Worm (Caenorhabditis elegans): ENCODE measurements around the gene lbp-2.
A peak's percentile ranks its signal among the peaks of the same experiment; 100 is the strongest.

Gene lbp-2

ce11 chrX:3289183-3289582 lies 28.8 kb downstream of the lbp-2 start, which contains the start of gene K09C4.4:
Gene K09C4.4 (plus strand): TSS chrX:3289483.
- TF ChIP-seq ztf-1 (GFP tag; conservative IDR thresholded peaks at IDR 0.05) (no peak), sma-3 (GFP tag; optimal IDR thresholded peaks at IDR 0.05) (no peak), sma-9 (GFP tag; optimal IDR thresholded peaks at IDR 0.05) (no peak), sma-9 (tag; optimal IDR thresholded peaks at IDR 0.05) (no peak), crh-2 (tag; optimal IDR thresholded peaks at IDR 0.05) (no peak), peb-1 (tag; optimal IDR thresholded peaks at IDR 0.05) (no peak), ztf-4 (tag; optimal IDR thresholded peaks at IDR 0.05) (no peak), nhr-25 (tag; optimal IDR thresholded peaks at IDR 0.05) (no peak), nhr-77 (tag; optimal IDR thresholded peaks at IDR 0.05) (no peak), nhr-237 (tag; optimal IDR thresholded peaks at IDR 0.05) (no peak), unc-39 (tag; optimal IDR thresholded peaks at IDR 0.05) (no peak), R02D3.7 (tag; optimal IDR thresholded peaks at IDR 0.05) (no peak), skn-1 (tag; optimal IDR thresholded peaks at IDR 0.05) (no peak)

DNA sequence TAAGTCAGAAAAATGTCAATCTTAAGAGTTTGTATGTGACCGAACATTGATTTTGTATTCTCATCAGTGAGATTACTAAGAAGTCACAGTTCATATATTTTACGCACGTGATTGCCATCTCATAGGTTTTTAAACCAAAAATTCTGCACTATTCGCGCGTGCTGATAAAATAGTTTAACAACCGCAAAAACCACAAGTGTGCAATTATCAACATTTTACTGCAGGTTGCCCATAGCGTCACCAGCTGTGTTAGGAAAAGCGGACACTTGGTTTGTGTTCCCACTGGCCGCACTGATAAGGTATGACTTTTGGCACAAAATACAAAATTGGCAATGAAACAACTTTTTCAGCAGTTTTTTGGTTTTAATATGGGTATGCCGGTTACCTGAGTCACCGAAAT lies 29.7 kb downstream of the lbp-2 start:
- TF ChIP-seq unc-62 (GFP tag; optimal IDR thresholded peaks at IDR 0.05) (no peak), gmeb-1 (tag; optimal IDR thresholded peaks at IDR 0.05) (peak; percentile 50), sma-3 (GFP tag; optimal IDR thresholded peaks at IDR 0.05) (peak; percentile 18), crh-2 (tag; optimal IDR thresholded peaks at IDR 0.05) (peak; percentile 46), sma-9 (GFP tag; optimal IDR thresholded peaks at IDR 0.05) (peak; percentile 85), sma-9 (tag; optimal IDR thresholded peaks at IDR 0.05) (no peak), fos-1 (tag; optimal IDR thresholded peaks at IDR 0.05) (peak; percentile 83), lin-39 (tag; optimal IDR thresholded peaks at IDR 0.05) (no peak), F13H6.1 (tag; optimal IDR thresholded peaks at IDR 0.05) (peak; percentile 36)

DNA sequence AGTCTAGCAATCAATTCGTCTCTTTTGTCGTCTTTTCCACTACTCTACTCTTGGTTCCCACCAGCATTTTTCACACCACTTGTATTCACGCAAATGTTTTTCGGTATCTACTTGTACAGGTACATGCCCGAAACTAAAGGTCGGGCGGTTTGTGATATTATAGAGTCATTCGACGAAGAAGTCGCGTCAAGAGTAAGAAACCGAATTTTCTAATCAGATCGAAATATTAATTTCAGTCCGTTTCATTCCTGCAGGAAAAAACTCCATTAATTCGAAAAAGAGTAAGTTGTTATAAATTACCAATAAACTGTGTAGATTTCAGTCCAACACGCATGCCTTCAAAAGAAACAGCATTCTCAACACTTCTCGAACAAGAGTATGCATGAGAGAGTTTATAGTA lies 31.5 kb downstream of the lbp-2 start:
- no peak for TF ChIP-seq nhr-237 (tag; optimal IDR thresholded peaks at IDR 0.05)

ce11 chrX:3296182-3296581 lies 35.8 kb downstream of the lbp-2 start, which contains the start of gene K09C4.2:
Gene K09C4.2 (plus strand): TSS chrX:3296482.
- no peak for TF ChIP-seq peb-1 (tag; optimal IDR thresholded peaks at IDR 0.05)
- TF ChIP-seq nhr-23 (tag; optimal IDR thresholded peaks at IDR 0.05) = no peak
- no peak for TF ChIP-seq alr-1 (tag; optimal IDR thresholded peaks at IDR 0.05)
- no peak for TF ChIP-seq skn-1 (tag; optimal IDR thresholded peaks at IDR 0.05)
- TF ChIP-seq mdl-1 (tag; optimal IDR thresholded peaks at IDR 0.05) = no peak
- no peak for TF ChIP-seq nhr-10 (tag; optimal IDR thresholded peaks at IDR 0.05)
- TF ChIP-seq elt-1 (tag; optimal IDR thresholded peaks at IDR 0.05) = no peak
- no peak for TF ChIP-seq nhr-11 (tag; optimal IDR thresholded peaks at IDR 0.05)
- no peak for TF ChIP-seq R02D3.7 (tag; optimal IDR thresholded peaks at IDR 0.05)
- no peak for TF ChIP-seq fos-1 (tag; optimal IDR thresholded peaks at IDR 0.05)
- no peak for TF ChIP-seq gmeb-1 (tag; optimal IDR thresholded peaks at IDR 0.05)
- no peak for TF ChIP-seq blmp-1 (tag; optimal IDR thresholded peaks at IDR 0.05; ENCODE audit: insufficient read depth)

DNA sequence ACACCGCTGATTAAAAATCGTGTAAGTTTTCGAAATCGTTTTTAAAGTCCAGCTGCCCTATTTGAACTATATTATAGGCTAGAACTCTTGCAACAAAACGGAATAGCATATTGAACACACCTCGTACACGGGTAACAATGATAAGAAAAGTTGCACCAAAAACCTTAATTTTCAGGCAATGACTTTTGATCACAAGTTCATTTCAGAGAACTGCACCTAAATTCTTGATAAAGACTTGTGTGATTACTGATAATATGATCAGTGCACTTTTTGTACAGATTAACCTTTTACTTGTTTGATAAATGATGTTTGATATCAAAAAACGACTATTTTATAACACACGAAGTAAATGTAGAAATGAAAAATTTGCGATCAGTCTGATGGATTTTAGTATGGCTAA lies 37.4 kb downstream of the lbp-2 start:
- TF ChIP-seq R02D3.7 (tag; optimal IDR thresholded peaks at IDR 0.05) (no peak), gmeb-1 (tag; optimal IDR thresholded peaks at IDR 0.05) (peak; percentile 26), aly-2 (tag; optimal IDR thresholded peaks at IDR 0.05) (no peak), nhr-129 (tag; optimal IDR thresholded peaks at IDR 0.05) (no peak), unc-62 (GFP tag; optimal IDR thresholded peaks at IDR 0.05) (no peak), mab-5 (tag; optimal IDR thresholded peaks at IDR 0.05) (no peak), blmp-1 (tag; optimal IDR thresholded peaks at IDR 0.05; ENCODE audit: insufficient read depth) (no peak), sma-9 (GFP tag; optimal IDR thresholded peaks at IDR 0.05) (peak; percentile 90), sma-9 (tag; optimal IDR thresholded peaks at IDR 0.05) (no peak), fos-1 (tag; optimal IDR thresholded peaks at IDR 0.05) (peak; percentile 88), mdl-1 (tag; optimal IDR thresholded peaks at IDR 0.05) (no peak)

DNA sequence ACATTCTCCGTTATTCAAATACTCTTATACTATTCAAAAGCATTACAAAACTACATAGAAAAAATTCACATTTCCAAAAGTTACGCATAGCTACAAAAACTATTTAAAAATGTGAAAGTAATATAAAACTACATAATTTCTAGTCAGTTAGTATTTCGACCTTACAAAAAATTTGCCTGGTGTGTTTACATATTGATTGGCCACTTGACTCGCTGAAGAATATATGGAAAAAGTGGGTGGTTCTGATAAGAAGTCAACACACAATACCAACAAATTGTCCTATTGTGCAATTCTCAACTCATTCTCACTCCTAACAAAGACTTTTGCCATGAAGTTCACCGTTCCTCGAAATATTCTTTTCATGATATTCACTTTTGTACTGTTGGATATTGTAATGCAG lies 38.2 kb downstream of the lbp-2 start, which contains the start of gene K09C4.1:
Gene K09C4.1 (plus strand): TSS at position 301 of the 400 bp plus-strand sequence.
- no peak for TF ChIP-seq ZK546.5 (tag; optimal IDR thresholded peaks at IDR 0.05)
- TF ChIP-seq nhr-21 (tag; optimal IDR thresholded peaks at IDR 0.05) = no peak
- no peak for TF ChIP-seq crh-2 (tag; optimal IDR thresholded peaks at IDR 0.05)
- no peak for TF ChIP-seq nhr-6 (tag; optimal IDR thresholded peaks at IDR 0.05)
- no peak for TF ChIP-seq unc-55 (GFP tag; optimal IDR thresholded peaks at IDR 0.05)
- no peak for TF ChIP-seq nhr-10 (tag; optimal IDR thresholded peaks at IDR 0.05)
- no peak for TF ChIP-seq ceh-16 (tag; optimal IDR thresholded peaks at IDR 0.05)
- no peak for TF ChIP-seq snpc-4 (tag; optimal IDR thresholded peaks at IDR 0.05)
- no peak for TF ChIP-seq mab-5 (tag; optimal IDR thresholded peaks at IDR 0.05)

Data from whole organism, L2 larva.